Fruit fly (Drosophila melanogaster): ENCODE measurements around the gene hep.

Gene hep

DNA sequence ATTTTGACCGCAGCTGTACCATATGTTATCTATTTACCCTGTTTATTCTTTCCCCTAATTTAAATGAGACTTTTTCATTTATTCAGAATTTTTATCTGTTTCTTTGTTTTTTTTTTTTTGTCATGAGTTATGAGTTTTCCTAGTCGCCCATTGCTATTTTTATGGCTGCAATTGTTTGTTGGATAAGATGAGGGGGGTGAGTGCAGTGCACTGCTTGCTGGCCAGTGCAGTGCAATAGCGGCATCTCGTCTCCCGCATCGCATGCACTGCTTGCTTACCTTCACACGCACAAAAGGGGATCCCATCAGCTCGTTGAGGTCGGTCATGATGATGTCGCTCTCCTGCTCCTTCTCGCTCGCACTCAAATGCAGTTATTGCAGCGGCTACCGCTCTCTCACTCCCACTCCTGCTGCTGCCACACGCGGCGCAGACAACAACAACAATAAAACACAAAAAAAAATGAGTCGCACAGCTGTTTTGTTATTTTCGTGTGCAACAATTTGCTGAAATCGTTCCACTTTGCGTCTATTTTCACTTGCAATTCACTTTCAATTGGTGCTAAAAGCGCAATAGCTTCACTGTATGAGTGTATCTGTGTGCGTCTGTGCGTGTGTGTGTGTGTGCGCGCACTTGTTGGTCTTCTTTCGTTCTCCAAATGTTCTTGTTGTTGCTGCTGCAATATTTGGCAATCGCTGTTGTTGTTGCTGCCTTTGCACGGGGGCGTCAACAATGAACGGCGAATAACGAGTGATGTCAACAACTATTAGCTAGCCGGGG lies 37.9 kb upstream of the hep start (continued):
- TF ChIP-seq Rx (GFP tag; IDR thresholded peaks at IDR 0.05): no peak
- TF ChIP-seq slp2 (GFP tag; optimal IDR thresholded peaks at IDR 0.05): no peak
- TF ChIP-seq HmgD (GFP tag; optimal IDR thresholded peaks at IDR 0.05): no peak
- TF ChIP-seq CG14710 (tag; optimal IDR thresholded peaks at IDR 0.05): peak; percentile 19
- peak; percentile 46; the same call in 1 of the 3 replicates for TF ChIP-seq ase (GFP tag; IDR thresholded peaks at IDR 0.05)
- TF ChIP-seq maf-S (GFP tag; optimal IDR thresholded peaks at IDR 0.05): no peak
- peak; percentile 49 for TF ChIP-seq CG4424 (GFP tag; optimal IDR thresholded peaks at IDR 0.05)
- no peak for TF ChIP-seq CG13424 (tag; optimal IDR thresholded peaks at IDR 0.05)
- no peak for TF ChIP-seq CG17912 (GFP tag; optimal IDR thresholded peaks at IDR 0.05)
- TF ChIP-seq Ets97D (GFP tag; optimal IDR thresholded peaks at IDR 0.05): no peak
- no peak for TF ChIP-seq CG2116 (GFP tag; optimal IDR thresholded peaks at IDR 0.05)
- no peak for TF ChIP-seq kah (GFP tag; optimal IDR thresholded peaks at IDR 0.05)
- TF ChIP-seq hb (GFP tag; IDR thresholded peaks at IDR 0.05; ENCODE audit: partially characterized antibody): 0 out of 3 replicates have a peak, but pooled peaks have one; percentile 18

DNA sequence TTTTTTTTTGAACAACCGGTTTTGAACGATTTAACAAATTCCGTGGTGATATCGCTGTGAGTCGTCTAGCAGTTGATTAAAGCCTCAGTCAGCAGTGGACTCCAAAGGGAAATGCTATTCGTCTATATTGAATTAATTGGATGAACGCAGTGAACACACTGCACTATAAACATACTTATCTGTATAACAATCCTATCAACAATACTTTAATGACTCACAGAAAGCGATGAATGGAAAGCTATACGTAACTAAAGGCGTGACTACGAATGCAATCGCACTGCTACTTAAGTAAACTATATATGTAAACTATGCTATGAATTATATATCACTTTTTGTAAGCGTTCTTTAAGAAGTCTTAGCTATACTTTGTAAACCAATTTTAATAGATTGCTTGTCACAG lies 35.3 kb upstream of the hep start:
- TF ChIP-seq sens (GFP tag): peak; percentile 30
- TF ChIP-seq sd (tag; optimal IDR thresholded peaks at IDR 0.05): peak; percentile 37
- no peak for TF ChIP-seq CG7372 (GFP tag; IDR thresholded peaks at IDR 0.05)
- TF ChIP-seq vvl (GFP tag; IDR thresholded peaks at IDR 0.05): 0 out of 2 replicates have a peak, but pooled peaks have one; percentile 12

DNA sequence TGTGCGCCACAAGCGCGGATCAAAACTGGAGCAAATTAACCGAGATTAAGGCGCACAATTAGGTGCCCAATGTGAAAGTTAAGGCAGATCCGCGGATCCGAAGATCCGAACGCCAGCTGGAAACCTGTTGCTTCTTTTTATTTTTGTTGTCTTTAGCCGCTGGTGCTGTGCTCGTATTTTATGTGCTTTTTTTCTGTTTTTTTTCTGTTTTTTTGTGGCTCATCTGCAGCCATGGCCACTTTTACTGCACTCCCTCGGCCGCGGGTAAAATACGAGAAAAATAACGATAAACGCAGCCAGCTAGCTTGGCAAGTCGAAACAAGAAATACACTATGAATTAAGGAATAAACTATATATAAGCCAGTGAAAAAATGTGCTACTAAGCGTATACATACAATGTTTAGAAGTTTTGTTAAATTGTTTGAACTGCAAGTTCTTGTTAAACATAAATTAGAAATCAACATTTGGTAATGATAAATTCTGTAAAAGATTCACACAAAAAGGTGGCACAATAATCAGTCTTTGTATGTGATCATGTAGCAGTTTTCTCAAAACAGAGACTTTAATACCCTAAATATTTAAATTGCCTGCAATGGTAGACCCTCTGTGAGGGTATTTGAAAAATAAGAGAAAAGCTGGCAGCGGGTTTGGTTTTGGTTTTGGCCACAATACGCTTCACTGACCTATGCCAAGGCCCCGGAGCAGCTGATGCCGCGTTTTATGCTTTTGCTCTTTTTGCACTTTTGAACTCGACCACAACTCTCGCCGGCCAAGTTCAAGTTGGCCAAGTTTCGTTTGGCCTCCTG lies 26.4 kb upstream of the hep start:
- TF ChIP-seq CG11504 (tag; optimal IDR thresholded peaks at IDR 0.05): peak; percentile 49
- peak in 1 of 2 experiments; percentile 7 for TF ChIP-seq bsh (GFP tag; optimal IDR thresholded peaks at IDR 0.05)
- peak; percentile 11 for TF ChIP-seq Sox100B (GFP tag; optimal IDR thresholded peaks at IDR 0.05)
- TF ChIP-seq Hmr (GFP tag; optimal IDR thresholded peaks at IDR 0.05): no peak
- TF ChIP-seq Eip74EF (GFP tag; optimal IDR thresholded peaks at IDR 0.05): peak in 1 of 2 experiments; percentile 14
- TF ChIP-seq dmrt99B (tag; optimal IDR thresholded peaks at IDR 0.05): peak; percentile 22
- peak; percentile 3 for TF ChIP-seq phol (tag; optimal IDR thresholded peaks at IDR 0.05)
- TF ChIP-seq bab2 (GFP tag; optimal IDR thresholded peaks at IDR 0.05): peak; percentile 3
- TF ChIP-seq CG17361 (GFP tag; IDR thresholded peaks at IDR 0.05): peak; percentile 35; the same call in 2 of the 3 replicates
- peak; percentile 66 for TF ChIP-seq sens (GFP tag)
- peak; percentile 5 for TF ChIP-seq CG7839 (tag; optimal IDR thresholded peaks at IDR 0.05)
- TF ChIP-seq Oli (tag; optimal IDR thresholded peaks at IDR 0.05): no peak
- peak; percentile 22; the same call in 2 of the 3 replicates for TF ChIP-seq row (GFP tag; IDR thresholded peaks at IDR 0.05)
- TF ChIP-seq CG2889 (GFP tag; IDR thresholded peaks at IDR 0.05): no peak
- TF ChIP-seq zen (tag; optimal IDR thresholded peaks at IDR 0.05): no peak
- TF ChIP-seq CG2678 (tag; optimal IDR thresholded peaks at IDR 0.05): peak; percentile 10
- peak; percentile 57 for TF ChIP-seq Med (GFP tag)
- peak in 1 of 2 experiments; percentile 16 for TF ChIP-seq Hr51 (GFP tag; optimal IDR thresholded peaks at IDR 0.05)
- TF ChIP-seq mld (GFP tag; IDR thresholded peaks at IDR 0.05; ENCODE audit: partially characterized antibody): no peak
- no peak for TF ChIP-seq gt (GFP tag; IDR thresholded peaks at IDR 0.05)
- no peak for TF ChIP-seq CG3065 (GFP tag; optimal IDR thresholded peaks at IDR 0.05)
- peak; percentile 92 for TF ChIP-seq nom (GFP tag; optimal IDR thresholded peaks at IDR 0.05)
- TF ChIP-seq vnd (GFP tag; IDR thresholded peaks at IDR 0.05; ENCODE audit: partially characterized antibody): no peak
- TF ChIP-seq C15 (GFP tag; IDR thresholded peaks at IDR 0.05): no peak
- no peak for TF ChIP-seq B-H2 (GFP tag; optimal IDR thresholded peaks at IDR 0.05)
- peak; percentile 27 for TF ChIP-seq CG18262 (tag; optimal IDR thresholded peaks at IDR 0.05)
- peak; percentile 5 for TF ChIP-seq CG13424 (tag; optimal IDR thresholded peaks at IDR 0.05)
- no peak for TF ChIP-seq Hsf (GFP tag; optimal IDR thresholded peaks at IDR 0.05)
- TF ChIP-seq D19A (tag; optimal IDR thresholded peaks at IDR 0.05): peak; percentile 69

Data from whole organism, embryonic.